Worm (Caenorhabditis elegans) whole organism, L4/young adult: ENCODE data around the gene K10G6.9.

ENCODE experiments used
- W03F9.2 ChIP-seq: fragments of 150-350 bp; optimal IDR thresholded peaks from 2 replicates; lab custom pipeline; 2014; ENCODE audit warnings: missing biosample characterization, missing genetic modification characterization
- dao-5 ChIP-seq: sonication (generic microtip); optimal IDR thresholded peaks from 2 replicates; lab custom pipeline; 2016; ENCODE audit warnings: missing genotype, missing genetic modification characterization, moderate library complexity, missing compliant biosample characterization
- him-1 ChIP-seq: sonication (generic microtip); optimal IDR thresholded peaks from 2 replicates; lab custom pipeline; 2016; ENCODE audit warnings: missing genotype, missing genetic modification reagents, missing genetic modification characterization, missing compliant biosample characterization

DNA sequence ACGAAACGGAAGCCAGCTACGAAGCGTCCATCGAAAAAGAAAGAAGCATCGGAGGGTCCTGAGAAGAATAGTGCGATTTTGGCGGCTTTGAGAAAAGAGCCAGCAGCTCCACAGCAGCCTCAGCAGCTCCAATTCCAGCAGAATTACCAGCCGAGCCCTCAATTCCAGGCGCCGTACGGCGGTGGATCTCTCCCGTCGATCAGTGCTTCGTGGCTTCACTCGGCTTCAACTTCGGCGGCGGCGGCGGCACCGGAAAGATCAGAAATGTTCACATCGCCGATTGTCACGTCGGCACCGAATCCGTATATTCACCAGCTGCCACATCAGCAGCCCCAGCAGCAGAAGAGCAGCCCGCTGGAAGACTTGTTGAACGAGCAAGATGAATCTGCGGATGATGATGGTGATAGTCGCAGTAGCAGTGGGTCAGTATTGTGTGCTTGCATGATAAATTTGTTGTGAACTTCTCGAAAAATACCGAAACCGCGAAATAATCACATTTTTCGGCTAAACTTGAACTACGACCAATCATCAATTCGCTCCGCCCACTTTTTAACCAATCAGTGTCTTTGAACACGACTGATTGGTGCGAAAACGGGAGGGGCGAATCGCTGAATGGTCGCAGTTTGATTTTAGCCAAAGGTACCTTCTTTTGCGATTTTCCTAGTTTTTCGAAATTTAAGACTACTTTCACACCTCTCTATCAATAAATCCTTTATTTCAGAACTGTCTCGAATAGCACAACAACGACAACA, 6.2 kb upstream of the K10G6.9 start:
- TF ChIP-seq him-1 (tag; lab: Kevin White, UChicago) (no peak), W03F9.2 (no peak), dao-5 (tag; lab: Kevin White, UChicago) (no peak)
